Worm (Caenorhabditis elegans): ENCODE measurements around the gene bcs-1.

The bcs-1 gene

DNA sequence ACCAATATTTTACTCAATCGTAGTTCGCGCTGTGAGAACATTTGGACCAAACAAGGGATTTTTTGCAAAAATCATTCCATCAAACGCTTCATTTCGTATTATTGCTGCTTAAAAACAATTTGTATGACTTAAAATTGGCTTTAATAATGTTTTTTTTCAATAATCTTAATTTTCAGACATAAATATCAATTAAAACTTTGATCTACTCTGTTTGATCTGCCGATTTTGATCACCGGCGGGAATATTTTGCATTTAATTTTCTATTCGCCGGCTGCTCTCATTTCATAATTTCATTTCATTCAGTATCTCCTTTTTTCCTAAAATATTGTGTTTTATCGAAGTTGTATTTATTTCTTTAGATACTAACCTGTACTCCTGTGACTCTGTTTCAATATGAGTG, 4.3 kb downstream of the bcs-1 start, which contains the start of gene puf-5 (continued):
- no peak for TF ChIP-seq pbrm-1 (GFP tag; IDR thresholded peaks at IDR 0.05)
- TF ChIP-seq T07F8.4 (tag; optimal IDR thresholded peaks at IDR 0.05): no peak
- no peak for TF ChIP-seq Y79H2A.3 (GFP tag; conservative IDR thresholded peaks at IDR 0.05)
- no peak for TF ChIP-seq rpc-1 (optimal IDR thresholded peaks at IDR 0.05)
- TF ChIP-seq rpc-1 (tag; optimal IDR thresholded peaks at IDR 0.05): no peak
- TF ChIP-seq hmg-1.2 (GFP tag; IDR thresholded peaks at IDR 0.05): no peak
- TF ChIP-seq egl-18 (GFP tag; IDR thresholded peaks at IDR 0.05): no peak
- TF ChIP-seq repo-1 (tag; optimal IDR thresholded peaks at IDR 0.05): no peak
- peak; percentile 17 for TF ChIP-seq snpc-1.3 (tag; optimal IDR thresholded peaks at IDR 0.05; ENCODE audit: insufficient read depth)
- no peak for TF ChIP-seq chd-7 (tag; optimal IDR thresholded peaks at IDR 0.05)
- peak; percentile 78 for TF ChIP-seq snpc-3.4 (tag; optimal IDR thresholded peaks at IDR 0.05)
- TF ChIP-seq nhr-120 (GFP tag; IDR thresholded peaks at IDR 0.05): no peak
- TF ChIP-seq ztf-25 (GFP tag; IDR thresholded peaks at IDR 0.05): no peak
- no peak for TF ChIP-seq ceh-100 (GFP tag; IDR thresholded peaks at IDR 0.05)
- TF ChIP-seq attf-6 (GFP tag; IDR thresholded peaks at IDR 0.05): no peak
- TF ChIP-seq B0019.2 (GFP tag; conservative IDR thresholded peaks at IDR 0.05): no peak
- no peak for TF ChIP-seq ets-4 (GFP tag; optimal IDR thresholded peaks at IDR 0.05)
- TF ChIP-seq ceh-79 (tag; optimal IDR thresholded peaks at IDR 0.05): no peak
- peak; percentile 88 for TF ChIP-seq madf-8 (GFP tag; conservative IDR thresholded peaks at IDR 0.05)
- no peak for TF ChIP-seq pha-4 (tag; optimal IDR thresholded peaks at IDR 0.05)
- no peak for TF ChIP-seq ztf-22 (GFP tag; optimal IDR thresholded peaks at IDR 0.05)
- TF ChIP-seq hlh-12 (tag; optimal IDR thresholded peaks at IDR 0.05): no peak
- no peak for TF ChIP-seq atf-7 (tag; optimal IDR thresholded peaks at IDR 0.05)
- no peak for TF ChIP-seq bed-2 (GFP tag; IDR thresholded peaks at IDR 0.05)
- no peak for TF ChIP-seq mxl-1 (tag; optimal IDR thresholded peaks at IDR 0.05)
- TF ChIP-seq xnd-1 (tag; optimal IDR thresholded peaks at IDR 0.05): peak; percentile 85
- peak; percentile 94 for TF ChIP-seq madf-6 (GFP tag; IDR thresholded peaks at IDR 0.05)
- TF ChIP-seq C06A6.2 (GFP tag; conservative IDR thresholded peaks at IDR 0.05): no peak
- no peak for TF ChIP-seq Y67H2A.10 (GFP tag; conservative IDR thresholded peaks at IDR 0.05)
- peak; percentile 25 for TF ChIP-seq tlf-1 (GFP tag; optimal IDR thresholded peaks at IDR 0.05)
- no peak for TF ChIP-seq attf-5 (GFP tag; optimal IDR thresholded peaks at IDR 0.05)
- no peak for TF ChIP-seq somi-1 (GFP tag; optimal IDR thresholded peaks at IDR 0.05)
- peak; percentile 78 for TF ChIP-seq snpc-1.1 (tag; optimal IDR thresholded peaks at IDR 0.05; ENCODE audit: insufficient read depth)
- TF ChIP-seq F10E7.11 (tag; optimal IDR thresholded peaks at IDR 0.05): no peak
- peak; percentile 95 for TF ChIP-seq efl-1 (GFP tag; optimal IDR thresholded peaks at IDR 0.05)
- peak; percentile 65; the same call in 1 of the 2 replicates for TF ChIP-seq hsf-1 (GFP tag; IDR thresholded peaks at IDR 0.05)
- TF ChIP-seq sdz-38 (tag; optimal IDR thresholded peaks at IDR 0.05): no peak
- TF ChIP-seq dox-1 (GFP tag; IDR thresholded peaks at IDR 0.05): 0 out of 2 replicates have a peak, but pooled peaks have one; percentile 11
- no peak for TF ChIP-seq F57C9.4 (tag; optimal IDR thresholded peaks at IDR 0.05)
- no peak for TF ChIP-seq egl-44 (GFP tag; IDR thresholded peaks at IDR 0.05)
- peak; percentile 44 for TF ChIP-seq lin-54 (GFP tag; optimal IDR thresholded peaks at IDR 0.05)
- no peak for TF ChIP-seq rec-8 (tag; optimal IDR thresholded peaks at IDR 0.05)
- TF ChIP-seq F22D6.2 (tag; optimal IDR thresholded peaks at IDR 0.05): no peak
- no peak for TF ChIP-seq nhr-90 (tag; optimal IDR thresholded peaks at IDR 0.05)
- TF ChIP-seq zfh-2 (GFP tag; conservative IDR thresholded peaks at IDR 0.05): no peak
- TF ChIP-seq let-526 (GFP tag; IDR thresholded peaks at IDR 0.05): no peak
- TF ChIP-seq ztf-28 (GFP tag; IDR thresholded peaks at IDR 0.05): no peak
- no peak for TF ChIP-seq ztf-6 (GFP tag; IDR thresholded peaks at IDR 0.05)

All from whole organism, young adult.